Worm (Caenorhabditis elegans): ENCODE measurements around the gene F52H2.15.

Gene F52H2.15

ce11 chrX:2591586-2592000, 26.4 kb downstream of the F52H2.15 start (continued):
- no peak for TF ChIP-seq fos-1 (tag; optimal IDR thresholded peaks at IDR 0.05)
- no peak for TF ChIP-seq aly-2 (tag; optimal IDR thresholded peaks at IDR 0.05)
- TF ChIP-seq nhr-76 (tag; optimal IDR thresholded peaks at IDR 0.05) = no peak
- no peak for TF ChIP-seq egl-43 (GFP tag; IDR thresholded peaks at IDR 0.05)
- no peak for TF ChIP-seq ztf-7 (tag; optimal IDR thresholded peaks at IDR 0.05)
- TF ChIP-seq saeg-2 (GFP tag; IDR thresholded peaks at IDR 0.05) = no peak
- no peak for TF ChIP-seq nhr-11 (tag; optimal IDR thresholded peaks at IDR 0.05)
- no peak for TF ChIP-seq mdt-29 (GFP tag; IDR thresholded peaks at IDR 0.05)
- no peak; the same call in 1 of the 2 replicates for TF ChIP-seq set-16 (GFP tag; IDR thresholded peaks at IDR 0.05)
- no peak for TF ChIP-seq ZK546.5 (tag; optimal IDR thresholded peaks at IDR 0.05)
- TF ChIP-seq mxl-3 (GFP tag; optimal IDR thresholded peaks at IDR 0.05) = peak; percentile 61
- TF ChIP-seq zfp-2 (tag; optimal IDR thresholded peaks at IDR 0.05) = no peak
- no peak for TF ChIP-seq egl-27 (tag; optimal IDR thresholded peaks at IDR 0.05)
- no peak for TF ChIP-seq jun-1 (tag; optimal IDR thresholded peaks at IDR 0.05)
- no peak for TF ChIP-seq nhr-42 (GFP tag; IDR thresholded peaks at IDR 0.05)
- TF ChIP-seq hlh-30 (tag; optimal IDR thresholded peaks at IDR 0.05; ENCODE audit: insufficient read depth) = peak; percentile 38
- TF ChIP-seq hlh-11 (tag; optimal IDR thresholded peaks at IDR 0.05) = peak; percentile 77
- TF ChIP-seq lin-39 (tag; optimal IDR thresholded peaks at IDR 0.05) = no peak
- no peak for TF ChIP-seq duxl-1 (tag; optimal IDR thresholded peaks at IDR 0.05; ENCODE audit: poor library complexity)
- no peak for TF ChIP-seq lin-13 (GFP tag; optimal IDR thresholded peaks at IDR 0.05)
- TF ChIP-seq Y48G9A.11 (GFP tag; IDR thresholded peaks at IDR 0.05) = no peak
- no peak for TF ChIP-seq fkh-10 (GFP tag; optimal IDR thresholded peaks at IDR 0.05)
- no peak for TF ChIP-seq ctbp-1 (GFP tag; IDR thresholded peaks at IDR 0.05)
- TF ChIP-seq nhr-102 (tag; optimal IDR thresholded peaks at IDR 0.05) = no peak
- TF ChIP-seq pha-4 (GFP tag; IDR thresholded peaks at IDR 0.05) = no peak
- no peak for TF ChIP-seq pha-4 (tag; optimal IDR thresholded peaks at IDR 0.05)
- no peak for TF ChIP-seq snpc-4 (tag; optimal IDR thresholded peaks at IDR 0.05)
- 0 out of 2 replicates have a peak, but pooled peaks have one; percentile 49 for TF ChIP-seq T26A8.4 (GFP tag; IDR thresholded peaks at IDR 0.05)
- TF ChIP-seq daf-16 (GFP tag; optimal IDR thresholded peaks at IDR 0.05) = no peak
- peak; percentile 48 for TF ChIP-seq daf-16 (tag; optimal IDR thresholded peaks at IDR 0.05)
- no peak for TF ChIP-seq dpl-1 (GFP tag; optimal IDR thresholded peaks at IDR 0.05)
- no peak for TF ChIP-seq Y5F2A.4 (GFP tag; optimal IDR thresholded peaks at IDR 0.05)
- TF ChIP-seq daf-12 (tag; optimal IDR thresholded peaks at IDR 0.05) = no peak
- TF ChIP-seq daf-19 (GFP tag; conservative IDR thresholded peaks at IDR 0.05) = no peak
- 0 out of 2 replicates have a peak, but pooled peaks have one; percentile 35 for TF ChIP-seq mxl-2 (GFP tag; conservative IDR thresholded peaks at IDR 0.05)
- no peak for TF ChIP-seq php-3 (GFP tag; IDR thresholded peaks at IDR 0.05)
- TF ChIP-seq madf-9 (GFP tag; conservative IDR thresholded peaks at IDR 0.05) = no peak

ce11 chrX:2592670-2593280, 27.6 kb downstream of the F52H2.15 start:
- peak; percentile 94 for TF ChIP-seq ceh-20 (GFP tag; IDR thresholded peaks at IDR 0.05)
- no peak for TF ChIP-seq fkh-10 (GFP tag; optimal IDR thresholded peaks at IDR 0.05)
- TF ChIP-seq ama-1 (optimal IDR thresholded peaks at IDR 0.05) = peak; percentile 10
- no peak for TF ChIP-seq sdz-12 (GFP tag; optimal IDR thresholded peaks at IDR 0.05)
- no peak for TF ChIP-seq egl-43 (GFP tag; IDR thresholded peaks at IDR 0.05)
- peak; percentile 0 to 92 for TF ChIP-seq hif-1 (tag; optimal IDR thresholded peaks at IDR 0.05)
- TF ChIP-seq ceh-28 (tag; optimal IDR thresholded peaks at IDR 0.05) = no peak
- no peak for TF ChIP-seq Y75B8A.6 (GFP tag; IDR thresholded peaks at IDR 0.05)
- peak; percentile 69 for TF ChIP-seq dmd-6 (GFP tag; IDR thresholded peaks at IDR 0.05)
- TF ChIP-seq mxl-3 (GFP tag; optimal IDR thresholded peaks at IDR 0.05) = no peak
- peak; percentile 86 for TF ChIP-seq tra-1 (GFP tag; IDR thresholded peaks at IDR 0.05)
- TF ChIP-seq lin-38 (GFP tag; IDR thresholded peaks at IDR 0.05) = no peak
- TF ChIP-seq daf-16 (GFP tag; optimal IDR thresholded peaks at IDR 0.05) = peak in 1 of 2 experiments; percentile 49
- peak; percentile 27 for TF ChIP-seq daf-16 (tag; optimal IDR thresholded peaks at IDR 0.05)
- TF ChIP-seq nhr-28 (tag; optimal IDR thresholded peaks at IDR 0.05) = peak; percentile 98
- peak; percentile 44 for TF ChIP-seq hlh-11 (tag; optimal IDR thresholded peaks at IDR 0.05)
- TF ChIP-seq unc-62 (GFP tag; optimal IDR thresholded peaks at IDR 0.05 in 1 of 2) = no peak
- TF ChIP-seq unc-62 (tag; optimal IDR thresholded peaks at IDR 0.05) = no peak
- peak; percentile 95 for TF ChIP-seq aha-1 (tag)
- no peak for TF ChIP-seq aly-2 (tag; optimal IDR thresholded peaks at IDR 0.05)
- no peak for TF ChIP-seq nhr-237 (tag; optimal IDR thresholded peaks at IDR 0.05)
- TF ChIP-seq ctbp-1 (GFP tag; IDR thresholded peaks at IDR 0.05) = no peak
- TF ChIP-seq dve-1 (tag; optimal IDR thresholded peaks at IDR 0.05; ENCODE audit: insufficient read depth) = peak; percentile 1
